Fruit fly (Drosophila melanogaster) whole organism, embryonic: ENCODE results near the gene CG43750.

Experiments used
- BEAF-32 ChIP-seq: fragments of 200-800 bp; sonication (Bioruptor generic); optimal IDR thresholded peaks from 3 replicates; lab custom pipeline; 2017; ENCODE audit warnings: missing biosample characterization, missing genetic modification characterization, mild to moderate bottlenecking, moderate library complexity, missing genetic modification reagents
- CG12659 ChIP-seq: fragments of 200-800 bp; sonication (Bioruptor generic); optimal IDR thresholded peaks from 3 replicates; lab custom pipeline; 2017; ENCODE audit warnings: mild to moderate bottlenecking, missing biosample characterization, missing genetic modification reagents, missing genetic modification characterization
- CG12769 ChIP-seq: fragments of 200-800 bp; sonication (Bioruptor generic); optimal IDR thresholded peaks from 2 replicates; lab custom pipeline; 2019; ENCODE audit warnings: missing biosample characterization, mild to moderate bottlenecking, missing genetic modification characterization, moderate library complexity
- CG16813 ChIP-seq: fragments of 200-800 bp; sonication (Bioruptor generic); IDR thresholded peaks from 3 replicates; pipeline ENCODE4 v1.3.6; 2022; ENCODE audit warnings: missing biosample characterization, missing genetic modification characterization; ENCODE audit not compliant: partially characterized antibody
- CG17802 ChIP-seq: fragments of 200-800 bp; sonication (Bioruptor generic); optimal IDR thresholded peaks from 2 replicates; lab custom pipeline; 2018; ENCODE audit warnings: missing biosample characterization, mild to moderate bottlenecking, missing genetic modification characterization, moderate library complexity
- CG4328 ChIP-seq: fragments of 200-800 bp; sonication (Bioruptor generic); optimal IDR thresholded peaks from 3 replicates; lab custom pipeline; 2017; ENCODE audit warnings: missing biosample characterization, missing genetic modification reagents, missing genetic modification characterization
- CG4424 ChIP-seq: fragments of 200-800 bp; sonication (Bioruptor generic); optimal IDR thresholded peaks from 3 replicates; lab custom pipeline; 2016; ENCODE audit warnings: missing biosample characterization, missing genetic modification characterization
- CG4730 ChIP-seq: fragments of 200-800 bp; sonication (Bioruptor generic); IDR thresholded peaks from 2 replicates; pipeline ENCODE4 v1.3.6; 2022; ENCODE audit warnings: missing biosample characterization, missing genetic modification characterization
- CG6175 ChIP-seq: fragments of 200-800 bp; sonication (Bioruptor generic); IDR thresholded peaks from 3 replicates; pipeline ENCODE4 v1.3.6; 2022; ENCODE audit warnings: missing biosample characterization, missing genetic modification characterization
- CG6683 ChIP-seq: fragments of 200-800 bp; sonication (Bioruptor generic); optimal IDR thresholded peaks from 2 replicates; lab custom pipeline; 2017; ENCODE audit warnings: missing biosample characterization, mild to moderate bottlenecking, missing genetic modification characterization, missing genetic modification reagents
- CG6689 ChIP-seq: fragments of 200-800 bp; sonication (Bioruptor generic); IDR thresholded peaks from 2 replicates; pipeline ENCODE4 v1.3.6; 2022; ENCODE audit warnings: missing biosample characterization, missing genetic modification characterization
- CG6854 ChIP-seq: fragments of 200-800 bp; sonication (Bioruptor generic); optimal IDR thresholded peaks from 3 replicates; lab custom pipeline; 2017; ENCODE audit warnings: missing biosample characterization, mild to moderate bottlenecking, missing genetic modification characterization
- CG7372 ChIP-seq: fragments of 200-800 bp; sonication (Bioruptor generic); IDR thresholded peaks from 2 replicates; pipeline ENCODE4 v1.3.6; 2022; ENCODE audit warnings: missing biosample characterization, missing genetic modification characterization
- CG7786 ChIP-seq: fragments of 200-800 bp; sonication (Bioruptor generic); optimal IDR thresholded peaks from 2 replicates; lab custom pipeline; 2016; ENCODE audit warnings: missing biosample characterization, missing genetic modification characterization
- CG8924 ChIP-seq: fragments of 200-800 bp; optimal IDR thresholded peaks from 3 replicates; lab custom pipeline; 2019; ENCODE audit warnings: missing biosample characterization, mild to moderate bottlenecking, missing genetic modification characterization, moderate library complexity
- CG9437 ChIP-seq: fragments of 200-800 bp; sonication (Bioruptor generic); optimal IDR thresholded peaks from 2 replicates; lab custom pipeline; 2018; ENCODE audit warnings: missing biosample characterization, mild to moderate bottlenecking, missing genetic modification characterization
- CG9609 ChIP-seq: fragments of 200-800 bp; sonication (Bioruptor generic); optimal IDR thresholded peaks from 3 replicates; lab custom pipeline; 2016; ENCODE audit warnings: missing biosample characterization, missing genetic modification characterization
- Doc3 ChIP-seq: fragments of 200-800 bp; sonication (Bioruptor generic); IDR thresholded peaks from 3 replicates; pipeline ENCODE4 v1.3.6; 2022; ENCODE audit warnings: missing biosample characterization, missing genetic modification characterization; ENCODE audit not compliant: partially characterized antibody
- Gug ChIP-seq: fragments of 200-800 bp; sonication (Bioruptor generic); IDR thresholded peaks from 4 replicates; pipeline ENCODE4 v1.3.6; 2022; ENCODE audit warnings: missing biosample characterization, missing genetic modification characterization
- H15 ChIP-seq: fragments of 200-800 bp; sonication (Bioruptor generic); IDR thresholded peaks from 3 replicates; pipeline ENCODE4 v1.3.6; 2022; ENCODE audit warnings: missing biosample characterization, missing genetic modification characterization
- HLH54F ChIP-seq: fragments of 200-800 bp; sonication (Bioruptor generic); optimal IDR thresholded peaks from 3 replicates; lab custom pipeline; 2016; ENCODE audit warnings: missing biosample characterization, missing genetic modification characterization
- Hsf ChIP-seq: fragments of 200-800 bp; sonication (Bioruptor generic); optimal IDR thresholded peaks from 3 replicates; lab custom pipeline; 2016; ENCODE audit warnings: missing biosample characterization, missing genetic modification characterization
- Max ChIP-seq: fragments of 200-800 bp; sonication (Bioruptor generic); optimal IDR thresholded peaks from 2 replicates; lab custom pipeline; 2016; ENCODE audit warnings: missing biosample characterization, mild to moderate bottlenecking, missing genetic modification characterization
- Meics ChIP-seq: fragments of 200-800 bp; sonication (Bioruptor generic); optimal IDR thresholded peaks from 2 replicates; lab custom pipeline; 2017; ENCODE audit warnings: missing biosample characterization, mild to moderate bottlenecking, missing genetic modification characterization
- Sry-β ChIP-seq: fragments of 200-800 bp; sonication (Bioruptor generic); optimal IDR thresholded peaks from 2 replicates; lab custom pipeline; 2018; ENCODE audit warnings: missing biosample characterization, mild to moderate bottlenecking, missing genetic modification characterization, moderate library complexity
- Trl ChIP-seq, 3 experiments: fragments of >200 bp in 2 of 3; fragments of 200-800 bp in 1 of 3; sonication (Bioruptor generic) in 1 of 3; optimal IDR thresholded peaks; 2 replicates in 1 of 3; 3 replicates in 2 of 3; lab custom pipeline; 2016 to 2017; ENCODE audit warnings: missing biosample characterization in 1 of 3, missing genetic modification characterization in 1 of 3
- Xbp1 ChIP-seq: fragments of 200-800 bp; sonication (Bioruptor generic); optimal IDR thresholded peaks from 3 replicates; lab custom pipeline; 2016; ENCODE audit warnings: missing biosample characterization, mild to moderate bottlenecking, missing genetic modification characterization
- bigmax ChIP-seq: fragments of 200-800 bp; sonication (Bioruptor generic); optimal IDR thresholded peaks from 2 replicates; lab custom pipeline; 2018; ENCODE audit warnings: missing biosample characterization, mild to moderate bottlenecking, missing genetic modification characterization
- chinmo ChIP-seq: fragments of 200-800 bp; sonication (Bioruptor generic); IDR thresholded peaks from 4 replicates; pipeline ENCODE4 v1.3.6; 2022; ENCODE audit warnings: missing biosample characterization, missing genetic modification characterization; ENCODE audit not compliant: partially characterized antibody
- crol ChIP-seq: fragments of 200-800 bp; sonication (Bioruptor generic); IDR thresholded peaks from 2 replicates; pipeline ENCODE4 v1.3.6; 2022; ENCODE audit warnings: missing biosample characterization, missing genetic modification characterization
- dmrt99B ChIP-seq: fragments of 200-800 bp; sonication (Bioruptor generic); optimal IDR thresholded peaks from 2 replicates; lab custom pipeline; 2018; ENCODE audit warnings: missing biosample characterization, mild to moderate bottlenecking, missing genetic modification characterization, moderate library complexity
- exex ChIP-seq: fragments of 200-800 bp; sonication (Bioruptor generic); optimal IDR thresholded peaks from 4 replicates; lab custom pipeline; 2018; ENCODE audit warnings: missing biosample characterization, mild to moderate bottlenecking, missing genetic modification characterization, moderate library complexity
- ftz-f1 ChIP-seq: fragments of 200-800 bp; sonication (Bioruptor generic); optimal IDR thresholded peaks from 2 replicates; lab custom pipeline; 2016; ENCODE audit warnings: missing biosample characterization, missing genetic modification characterization
- gem ChIP-seq: fragments of 200-800 bp; sonication (Bioruptor generic); optimal IDR thresholded peaks from 2 replicates; lab custom pipeline; 2019; ENCODE audit warnings: missing biosample characterization, mild to moderate bottlenecking, missing genetic modification characterization, moderate library complexity
- gfzf ChIP-seq: fragments of 200-800 bp; sonication (Bioruptor generic); optimal IDR thresholded peaks from 2 replicates; lab custom pipeline; 2016; ENCODE audit warnings: missing biosample characterization, mild to moderate bottlenecking, missing genetic modification characterization, moderate library complexity
- ind ChIP-seq: fragments of 200-800 bp; sonication (Bioruptor generic); optimal IDR thresholded peaks from 3 replicates; lab custom pipeline; 2016; ENCODE audit warnings: missing biosample characterization, missing genetic modification characterization
- inv ChIP-seq: fragments of 200-800 bp; sonication (Bioruptor generic); IDR thresholded peaks from 2 replicates; pipeline ENCODE4 v1.3.6; 2022; ENCODE audit warnings: missing biosample characterization, missing genetic modification characterization; ENCODE audit not compliant: partially characterized antibody
- jigr1 ChIP-seq: fragments of 200-800 bp; sonication (Bioruptor generic); IDR thresholded peaks from 3 replicates; pipeline ENCODE4 v1.3.6; 2022; ENCODE audit warnings: missing biosample characterization, missing genetic modification characterization
- kah ChIP-seq: fragments of 200-800 bp; sonication (Bioruptor generic); optimal IDR thresholded peaks from 2 replicates; lab custom pipeline; 2018; ENCODE audit warnings: missing biosample characterization, mild to moderate bottlenecking, missing genetic modification characterization
- kni ChIP-seq: fragments of 200-800 bp; sonication (Bioruptor generic); optimal IDR thresholded peaks from 3 replicates; lab custom pipeline; 2017; ENCODE audit warnings: mild to moderate bottlenecking, missing biosample characterization, missing genetic modification reagents, missing genetic modification characterization
- lilli ChIP-seq: fragments of 200-800 bp; sonication (Bioruptor generic); optimal IDR thresholded peaks from 3 replicates; lab custom pipeline; 2016; ENCODE audit warnings: missing biosample characterization, missing genetic modification characterization
- maf-S ChIP-seq: fragments of 200-800 bp; sonication (Bioruptor generic); optimal IDR thresholded peaks from 2 replicates; lab custom pipeline; 2016; ENCODE audit warnings: missing biosample characterization, missing genetic modification characterization
- pfk ChIP-seq: fragments of 200-800 bp; sonication (Bioruptor generic); optimal IDR thresholded peaks from 2 replicates; lab custom pipeline; 2018; ENCODE audit warnings: missing biosample characterization, mild to moderate bottlenecking, missing genetic modification characterization, moderate library complexity
- rib ChIP-seq: fragments of 200-800 bp; sonication (Bioruptor generic); IDR thresholded peaks from 2 replicates; pipeline ENCODE4 v1.3.6; 2022; ENCODE audit warnings: missing biosample characterization, missing genetic modification characterization
- sc ChIP-seq, 3 experiments: fragments of >200 bp in 2 of 3; fragments of 200-800 bp in 1 of 3; sonication (Bioruptor generic) in 1 of 3; optimal IDR thresholded peaks; 2 replicates in 2 of 3; 3 replicates in 1 of 3; lab custom pipeline; 2017; ENCODE audit warnings: mild to moderate bottlenecking in 1 of 3, missing biosample characterization in 1 of 3, missing genetic modification characterization in 1 of 3, missing genetic modification reagents in 1 of 3
- sr ChIP-seq: fragments of 200-800 bp; sonication (Bioruptor generic); IDR thresholded peaks from 3 replicates; pipeline ENCODE4 v1.3.6; 2022; ENCODE audit warnings: missing biosample characterization, missing genetic modification characterization
- stwl ChIP-seq: fragments of 200-800 bp; sonication (Bioruptor generic); optimal IDR thresholded peaks from 3 replicates; lab custom pipeline; 2018; ENCODE audit warnings: missing biosample characterization, mild to moderate bottlenecking, missing genetic modification characterization, moderate library complexity
- tap ChIP-seq: fragments of 200-800 bp; optimal IDR thresholded peaks from 3 replicates; lab custom pipeline; 2019; ENCODE audit warnings: missing biosample characterization, mild to moderate bottlenecking, missing genetic modification characterization, moderate library complexity
- wek ChIP-seq: fragments of 200-800 bp; sonication (Bioruptor generic); optimal IDR thresholded peaks from 3 replicates; lab custom pipeline; 2018; ENCODE audit warnings: missing biosample characterization, mild to moderate bottlenecking, missing genetic modification characterization, moderate library complexity

CG43750 gene

dm6 chr2L:2420490-2420889 lies 30.0 kb upstream of the CG43750 start, which contains the start of gene CG9886 (continued):
- no peak for TF ChIP-seq CG16813 (GFP tag; lab: Robert Waterston, UW)
- TF ChIP-seq CG6683 (GFP tag; lab: Kevin White, UChicago), result peak; percentile 5
- no peak for TF ChIP-seq sc (optimal IDR thresholded peaks at IDR 0.05; lab: Kevin White, UChicago)
- TF ChIP-seq sc (GFP tag; optimal IDR thresholded peaks at IDR 0.05; lab: Kevin White, UChicago), result peak; percentile 49
- TF ChIP-seq CG17802, result no peak
- no peak for TF ChIP-seq chinmo (GFP tag; lab: Robert Waterston, UW)
- no peak for TF ChIP-seq CG9609 (GFP tag; lab: Kevin White, UChicago)
- no peak for TF ChIP-seq pfk (GFP tag; lab: Kevin White, UChicago)
- TF ChIP-seq Gug (GFP tag; lab: Robert Waterston, UW), result no peak
- TF ChIP-seq HLH54F (GFP tag; lab: Kevin White, UChicago), result no peak
- peak; percentile 43; the same call in 1 of the 2 replicates for TF ChIP-seq CG6689 (GFP tag; lab: Robert Waterston, UW)
- no peak for TF ChIP-seq CG4730 (GFP tag; lab: Robert Waterston, UW)
- peak; percentile 68 for TF ChIP-seq Meics (GFP tag; lab: Kevin White, UChicago)
- TF ChIP-seq ind (GFP tag; lab: Kevin White, UChicago), result peak; percentile 49
- peak; percentile 22 for TF ChIP-seq CG6854
- peak; percentile 68 for TF ChIP-seq tap (tag; lab: Kevin White, UChicago)
- TF ChIP-seq CG7372 (GFP tag; lab: Robert Waterston, UW), result no peak
- no peak for TF ChIP-seq Doc3 (GFP tag; lab: Robert Waterston, UW)
- no peak for TF ChIP-seq CG6175 (GFP tag; lab: Robert Waterston, UW)
- no peak for TF ChIP-seq CG7786
- TF ChIP-seq stwl (tag; lab: Kevin White, UChicago), result peak; percentile 89
- TF ChIP-seq inv (GFP tag; lab: Robert Waterston, UW), result no peak
- TF ChIP-seq crol (GFP tag; lab: Robert Waterston, UW), result no peak
- TF ChIP-seq wek, result peak; percentile 99
- TF ChIP-seq kni (GFP tag; lab: Kevin White, UChicago), result no peak
- TF ChIP-seq gem (tag; lab: Kevin White, UChicago), result peak; percentile 87
- peak; percentile 74 for TF ChIP-seq Xbp1
- no peak for TF ChIP-seq rib (GFP tag; lab: Robert Waterston, UW)
- TF ChIP-seq CG12769 (tag; lab: Kevin White, UChicago), result no peak
- no peak for TF ChIP-seq jigr1 (GFP tag; lab: Robert Waterston, UW)
- TF ChIP-seq Hsf (GFP tag; lab: Kevin White, UChicago), result peak; percentile 56
- peak; percentile 58 for TF ChIP-seq Max (GFP tag; lab: Kevin White, UChicago)
- no peak for TF ChIP-seq sr
- TF ChIP-seq CG4328 (GFP tag; lab: Kevin White, UChicago), result no peak
- TF ChIP-seq BEAF-32 (GFP tag; lab: Kevin White, UChicago), result peak; percentile 21
- peak; percentile 70 for TF ChIP-seq CG8924
- peak; percentile 5 for TF ChIP-seq kah
- TF ChIP-seq CG12659, result peak; percentile 49
- TF ChIP-seq H15, result peak; percentile 28; the same call in 1 of the 3 replicates
- TF ChIP-seq maf-S, result no peak
- TF ChIP-seq CG9437 (GFP tag; lab: Kevin White, UChicago), result peak; percentile 21
- TF ChIP-seq gfzf (GFP tag; lab: Kevin White, UChicago), result peak; percentile 60
- peak; percentile 68 for TF ChIP-seq CG4424 (GFP tag; lab: Kevin White, UChicago)
- peak; percentile 62 for TF ChIP-seq dmrt99B (tag; lab: Kevin White, UChicago)
- peak; percentile 67 for TF ChIP-seq lilli
- TF ChIP-seq ftz-f1, result no peak
- TF ChIP-seq Sry-β (GFP tag; lab: Kevin White, UChicago), result no peak
- TF ChIP-seq Trl (optimal IDR thresholded peaks at IDR 0.05; lab: Kevin White, UChicago), result no peak
- TF ChIP-seq Trl (GFP tag; optimal IDR thresholded peaks at IDR 0.05; lab: Kevin White, UChicago), result no peak
- no peak for TF ChIP-seq bigmax (GFP tag; lab: Kevin White, UChicago)
- TF ChIP-seq exex (tag; lab: Kevin White, UChicago), result peak; percentile 10
